Worm (Caenorhabditis elegans): ENCODE data around the gene sru-39.

The sru-39 gene

DNA sequence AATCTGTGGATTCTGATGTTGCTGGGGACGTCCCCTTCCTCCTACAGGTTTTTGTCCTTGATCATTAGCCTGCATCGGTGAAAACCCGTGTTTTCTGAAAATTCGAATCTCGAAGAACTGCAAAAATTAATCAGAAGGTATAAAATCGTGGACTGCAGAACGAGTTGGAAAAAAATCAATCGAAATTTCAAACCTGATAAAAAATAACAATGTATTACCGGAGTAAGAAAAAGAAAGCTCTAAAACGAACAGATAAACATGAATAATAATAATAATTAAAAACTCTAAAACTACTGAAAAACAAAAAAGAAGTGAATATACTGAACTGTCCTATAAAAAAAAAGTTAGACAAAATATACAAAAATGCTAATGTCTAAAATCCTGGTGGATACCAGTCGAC lies 20.3 kb upstream of the sru-39 start, which contains the start of gene F46B6.5:
F46B6.5 (minus strand) TSS at position 101 of the 400 bp plus-strand sequence.
- no peak for TF ChIP-seq lsy-2 (tag; optimal IDR thresholded peaks at IDR 0.05)
- no peak for TF ChIP-seq nhr-11 (tag; optimal IDR thresholded peaks at IDR 0.05)
- TF ChIP-seq peb-1 (tag; optimal IDR thresholded peaks at IDR 0.05) = no peak
- TF ChIP-seq mdl-1 (tag; optimal IDR thresholded peaks at IDR 0.05) = no peak
- TF ChIP-seq nhr-6 (tag; optimal IDR thresholded peaks at IDR 0.05) = no peak
- no peak for TF ChIP-seq ztf-1 (GFP tag; conservative IDR thresholded peaks at IDR 0.05)
- TF ChIP-seq R02D3.7 (tag; optimal IDR thresholded peaks at IDR 0.05) = no peak

DNA sequence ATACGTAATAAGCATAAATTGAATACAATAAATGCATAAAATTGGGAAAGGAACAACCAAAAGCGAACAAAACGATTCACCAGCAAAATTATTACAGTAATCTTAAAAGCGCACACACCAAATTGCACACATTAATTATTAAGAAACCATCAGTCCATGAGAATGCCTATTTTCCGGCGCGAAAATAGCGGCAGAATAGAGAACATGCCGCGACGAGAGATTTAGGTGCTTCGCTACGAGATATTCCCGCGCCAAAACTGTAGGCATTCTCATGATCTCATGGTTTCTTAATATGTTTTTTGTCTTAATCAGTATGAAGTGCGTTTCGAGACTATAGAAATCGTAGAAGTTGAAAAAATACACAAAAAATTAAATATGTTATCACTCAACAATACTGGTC lies 19.1 kb upstream of the sru-39 start:
- TF ChIP-seq egl-27 (tag; optimal IDR thresholded peaks at IDR 0.05) (no peak), R02D3.7 (tag; optimal IDR thresholded peaks at IDR 0.05) (no peak), dmd-4 (tag; optimal IDR thresholded peaks at IDR 0.05) (no peak), nhr-237 (tag; optimal IDR thresholded peaks at IDR 0.05) (no peak), sma-9 (GFP tag; optimal IDR thresholded peaks at IDR 0.05) (no peak), sma-9 (tag; optimal IDR thresholded peaks at IDR 0.05) (no peak), zag-1 (tag; optimal IDR thresholded peaks at IDR 0.05) (no peak), F13H6.1 (tag; optimal IDR thresholded peaks at IDR 0.05) (no peak), nhr-6 (tag; optimal IDR thresholded peaks at IDR 0.05) (no peak), mab-5 (tag; optimal IDR thresholded peaks at IDR 0.05) (no peak), C34F6.9 (tag; optimal IDR thresholded peaks at IDR 0.05) (no peak), alr-1 (tag; optimal IDR thresholded peaks at IDR 0.05) (no peak)

DNA sequence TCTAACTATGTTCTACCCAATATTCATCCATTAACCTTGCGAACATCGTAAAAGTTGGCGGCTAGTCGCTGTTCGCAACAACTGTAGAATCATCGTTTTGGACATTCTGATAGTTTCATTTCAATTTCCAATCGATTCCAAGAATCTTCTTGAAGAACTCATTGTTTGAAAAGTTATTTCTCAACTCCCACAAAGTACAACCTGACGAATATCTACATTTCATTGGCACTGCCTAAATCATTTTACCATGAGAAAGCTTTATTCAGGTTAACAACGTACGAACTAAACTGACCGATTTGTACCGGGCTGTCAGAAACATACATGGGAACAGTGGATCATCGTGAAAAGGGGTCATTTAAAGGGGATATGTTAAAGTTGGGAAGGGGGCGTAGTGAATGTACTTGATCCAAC lies 16.6 kb upstream of the sru-39 start, which contains the start of gene F46B6.6:
F46B6.6 (minus strand) TSS at position 148 of the 411 bp plus-strand sequence.
- TF ChIP-seq gmeb-1 (tag; optimal IDR thresholded peaks at IDR 0.05) = no peak
- no peak for TF ChIP-seq sma-3 (GFP tag; optimal IDR thresholded peaks at IDR 0.05)
- TF ChIP-seq aly-2 (tag; optimal IDR thresholded peaks at IDR 0.05) = no peak
- peak; percentile 6 for TF ChIP-seq F13H6.1 (tag; optimal IDR thresholded peaks at IDR 0.05)
- TF ChIP-seq ztf-11 (tag; optimal IDR thresholded peaks at IDR 0.05) = no peak
- TF ChIP-seq nhr-129 (tag; optimal IDR thresholded peaks at IDR 0.05) = peak; percentile 6
- TF ChIP-seq unc-62 (GFP tag; optimal IDR thresholded peaks at IDR 0.05) = no peak
- TF ChIP-seq ceh-82 (tag; optimal IDR thresholded peaks at IDR 0.05) = no peak
- TF ChIP-seq nhr-25 (tag; optimal IDR thresholded peaks at IDR 0.05) = peak; percentile 39
- peak; percentile 82 for TF ChIP-seq ama-1 (optimal IDR thresholded peaks at IDR 0.05)

DNA sequence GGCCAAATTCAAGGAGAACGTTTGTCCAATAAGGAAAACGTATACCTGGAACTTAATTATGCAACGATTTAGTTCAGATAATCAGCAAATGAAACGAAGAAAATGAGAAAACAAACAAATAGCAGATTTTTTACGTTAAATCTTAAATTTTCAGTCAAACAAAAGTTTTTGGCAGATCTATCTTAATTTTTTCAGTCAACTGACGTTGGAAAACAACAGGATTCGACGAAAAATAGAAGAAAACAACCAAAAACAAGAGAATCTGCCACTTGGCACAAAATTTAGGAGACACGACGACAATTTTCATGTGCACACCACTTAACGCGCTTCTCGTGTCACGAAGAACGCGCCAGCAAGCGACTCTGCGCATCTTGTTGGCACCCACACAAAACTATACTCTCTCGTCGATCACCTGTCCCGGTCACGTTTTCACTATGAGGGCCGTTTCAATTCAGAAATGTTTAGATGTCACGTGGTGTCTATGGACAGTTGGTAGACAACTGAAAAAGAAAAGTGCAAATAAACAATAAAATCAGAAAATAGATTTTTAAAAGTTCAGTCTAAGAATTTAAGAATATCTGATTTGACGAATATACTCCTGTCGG lies 13.5 kb upstream of the sru-39 start, which contains the start of gene ztf-7:
ztf-7 (minus strand) TSS at position 51 of the 605 bp plus-strand sequence.
- TF ChIP-seq sma-3 (GFP tag; optimal IDR thresholded peaks at IDR 0.05) (peak; percentile 98), nhr-11 (tag; optimal IDR thresholded peaks at IDR 0.05) (no peak), lin-39 (tag; optimal IDR thresholded peaks at IDR 0.05) (no peak), blmp-1 (tag; optimal IDR thresholded peaks at IDR 0.05; ENCODE audit: insufficient read depth) (peak; percentile 84), mdl-1 (tag; optimal IDR thresholded peaks at IDR 0.05) (peak; percentile 79 to 95), sem-4 (tag; optimal IDR thresholded peaks at IDR 0.05) (peak; percentile 92), nhr-23 (tag; optimal IDR thresholded peaks at IDR 0.05) (no peak), R02D3.7 (tag; optimal IDR thresholded peaks at IDR 0.05) (peak; percentile 32), nhr-6 (tag; optimal IDR thresholded peaks at IDR 0.05) (peak; percentile 91), nhr-25 (tag; optimal IDR thresholded peaks at IDR 0.05) (peak; percentile 98), lin-11 (tag; optimal IDR thresholded peaks at IDR 0.05) (peak; percentile 95), ztf-4 (tag; optimal IDR thresholded peaks at IDR 0.05) (peak; percentile 91), ztf-11 (tag; optimal IDR thresholded peaks at IDR 0.05) (no peak), snpc-4 (tag; optimal IDR thresholded peaks at IDR 0.05) (peak; percentile 87), ZK546.5 (tag; optimal IDR thresholded peaks at IDR 0.05) (no peak), unc-39 (tag; optimal IDR thresholded peaks at IDR 0.05) (no peak), crh-2 (tag; optimal IDR thresholded peaks at IDR 0.05) (peak; percentile 97), skn-1 (tag; optimal IDR thresholded peaks at IDR 0.05) (peak; percentile 72), nhr-237 (tag; optimal IDR thresholded peaks at IDR 0.05) (peak; percentile 38), lin-13 (GFP tag; optimal IDR thresholded peaks at IDR 0.05) (peak; percentile 83), Y55F3AM.14 (GFP tag; optimal IDR thresholded peaks at IDR 0.05) (peak; percentile 86), nhr-77 (tag; optimal IDR thresholded peaks at IDR 0.05) (no peak), lsy-2 (tag; optimal IDR thresholded peaks at IDR 0.05) (peak; percentile 85 to 97), unc-55 (GFP tag; optimal IDR thresholded peaks at IDR 0.05) (peak; percentile 83), egl-27 (tag; optimal IDR thresholded peaks at IDR 0.05) (peak; percentile 82), dmd-4 (tag; optimal IDR thresholded peaks at IDR 0.05) (peak; percentile 51), aly-2 (tag; optimal IDR thresholded peaks at IDR 0.05) (no peak), elt-1 (tag; optimal IDR thresholded peaks at IDR 0.05) (no peak), fos-1 (tag; optimal IDR thresholded peaks at IDR 0.05) (peak; percentile 88), nhr-10 (tag; optimal IDR thresholded peaks at IDR 0.05) (no peak), mbf-1 (tag; optimal IDR thresholded peaks at IDR 0.05) (no peak), peb-1 (tag; optimal IDR thresholded peaks at IDR 0.05) (no peak), mab-5 (tag; optimal IDR thresholded peaks at IDR 0.05) (peak; percentile 92), ceh-82 (tag; optimal IDR thresholded peaks at IDR 0.05) (no peak), zag-1 (tag; optimal IDR thresholded peaks at IDR 0.05) (peak; percentile 58), F13H6.1 (tag; optimal IDR thresholded peaks at IDR 0.05) (peak; percentile 96), ceh-16 (tag; optimal IDR thresholded peaks at IDR 0.05) (peak; percentile 39)
